Worm (Caenorhabditis elegans) whole organism, young adult: ENCODE results near the gene sql-1.

ENCODE experiments used
- B0261.1 ChIP-seq: sonication (generic microtip); optimal IDR thresholded peaks from 2 replicates; lab custom pipeline; 2016; ENCODE audit warnings: mild to moderate bottlenecking, missing genetic modification characterization, moderate library complexity, missing compliant biosample characterization
- B0336.3 ChIP-seq: fragments of 200-800 bp; sonication (Bioruptor generic); IDR thresholded peaks from 2 replicates; pipeline ENCODE4 v1.3.6; 2022; ENCODE audit warnings: missing genetic modification characterization, missing compliant biosample characterization
- C17E4.6 ChIP-seq: fragments of 200-800 bp; sonication (Bioruptor generic); IDR thresholded peaks from 2 replicates; pipeline ENCODE4 v1.3.6; 2022; ENCODE audit warnings: missing genetic modification reagents, missing genetic modification characterization, missing compliant biosample characterization
- F10E7.11 ChIP-seq: sonication (generic microtip); optimal IDR thresholded peaks from 2 replicates; lab custom pipeline; 2017; ENCODE audit warnings: mild to moderate bottlenecking, missing genetic modification characterization, moderate library complexity, missing compliant biosample characterization
- F23B12.7 ChIP-seq: sonication (generic microtip); optimal IDR thresholded peaks from 2 replicates; lab custom pipeline; 2017; ENCODE audit warnings: missing genetic modification characterization, mild to moderate bottlenecking, missing compliant biosample characterization, antibody characterized with exemption, moderate library complexity; ENCODE audit not compliant: insufficient read depth
- F39B2.1 ChIP-seq: fragments of 200-800 bp; sonication (Bioruptor generic); IDR thresholded peaks from 2 replicates; pipeline ENCODE4 v1.3.6; 2022; ENCODE audit warnings: missing genetic modification reagents, missing genetic modification characterization, missing compliant biosample characterization
- F52B5.7 ChIP-seq: sonication (generic microtip); optimal IDR thresholded peaks from 2 replicates; lab custom pipeline; 2016; ENCODE audit warnings: mild to moderate bottlenecking, missing genetic modification characterization, missing compliant biosample characterization
- F55B11.4 ChIP-seq: sonication (generic microtip); optimal IDR thresholded peaks from 2 replicates; lab custom pipeline; 2016; ENCODE audit warnings: missing compliant biosample characterization, missing genetic modification characterization, borderline replicate concordance; ENCODE audit not compliant: insufficient read depth
- F57A8.1 ChIP-seq: fragments of 200-800 bp; sonication (Bioruptor generic); optimal IDR thresholded peaks from 2 replicates; lab custom pipeline; 2018; ENCODE audit warnings: mild to moderate bottlenecking, missing genetic modification characterization, moderate library complexity, missing compliant biosample characterization
- F57C9.4 ChIP-seq: sonication (generic microtip); optimal IDR thresholded peaks from 2 replicates; lab custom pipeline; 2017; ENCODE audit warnings: mild to moderate bottlenecking, missing genetic modification characterization, missing compliant biosample characterization
- K11D2.4 ChIP-seq: fragments of 200-800 bp; sonication (Bioruptor generic); IDR thresholded peaks from 2 replicates; pipeline ENCODE4 v1.3.6; 2022; ENCODE audit warnings: missing genetic modification reagents, missing genetic modification characterization, missing compliant biosample characterization
- Y95B8A.8 ChIP-seq: fragments of 200-800 bp; sonication (Bioruptor generic); IDR thresholded peaks from 2 replicates; pipeline ENCODE4 v1.3.6; 2022; ENCODE audit warnings: missing genetic modification reagents, missing genetic modification characterization, missing compliant biosample characterization
- aptf-2 ChIP-seq: fragments of 200-800 bp; sonication (Bioruptor generic); conservative IDR thresholded peaks from 2 replicates; pipeline ENCODE4 v1.3.6; 2022; ENCODE audit warnings: missing genetic modification reagents, missing genetic modification characterization, missing compliant biosample characterization
- attf-3 ChIP-seq: fragments of 200-800 bp; sonication (Bioruptor generic); conservative IDR thresholded peaks from 2 replicates; pipeline ENCODE4 v1.3.6; 2022; ENCODE audit warnings: missing genetic modification reagents, missing genetic modification characterization, missing compliant biosample characterization
- attf-5 ChIP-seq: fragments of 200-800 bp; sonication (Bioruptor generic); optimal IDR thresholded peaks from 2 replicates; lab custom pipeline; 2018; ENCODE audit warnings: mild to moderate bottlenecking, missing genetic modification characterization, missing compliant biosample characterization
- attf-6 ChIP-seq: fragments of 200-800 bp; sonication (Bioruptor generic); IDR thresholded peaks from 2 replicates; pipeline ENCODE4 v1.3.6; 2022; ENCODE audit warnings: missing genetic modification reagents, missing genetic modification characterization, missing compliant biosample characterization
- ceh-27 ChIP-seq: fragments of 200-800 bp; sonication (Bioruptor generic); optimal IDR thresholded peaks from 2 replicates; lab custom pipeline; 2018; ENCODE audit warnings: mild to moderate bottlenecking, missing genetic modification characterization, moderate library complexity, missing compliant biosample characterization
- ceh-58 ChIP-seq: fragments of 200-800 bp; sonication (Bioruptor generic); IDR thresholded peaks from 2 replicates; pipeline ENCODE4 v1.3.6; 2022; ENCODE audit warnings: missing genetic modification characterization, missing compliant biosample characterization
- ceh-91 ChIP-seq: fragments of 200-800 bp; sonication (Bioruptor generic); IDR thresholded peaks from 2 replicates; pipeline ENCODE4 v1.3.6; 2022; ENCODE audit warnings: missing genetic modification reagents, missing genetic modification characterization, missing compliant biosample characterization
- chd-7 ChIP-seq: sonication (generic microtip); optimal IDR thresholded peaks from 2 replicates; lab custom pipeline; 2016; ENCODE audit warnings: mild to moderate bottlenecking, missing genetic modification characterization, moderate library complexity, missing compliant biosample characterization
- dpff-1 ChIP-seq: sonication (generic microtip); optimal IDR thresholded peaks from 2 replicates; lab custom pipeline; 2017; ENCODE audit warnings: mild to moderate bottlenecking, missing genetic modification characterization, missing compliant biosample characterization
- egl-44 ChIP-seq: fragments of 200-800 bp; sonication (Bioruptor generic); IDR thresholded peaks from 2 replicates; pipeline ENCODE4 v1.3.6; 2022; ENCODE audit warnings: missing genetic modification reagents, missing genetic modification characterization, missing compliant biosample characterization
- egrh-3 ChIP-seq: fragments of 200-800 bp; sonication (Bioruptor generic); IDR thresholded peaks from 2 replicates; pipeline ENCODE4 v1.3.6; 2022; ENCODE audit warnings: missing genetic modification reagents, missing genetic modification characterization, missing compliant biosample characterization
- fkh-3 ChIP-seq: sonication (generic microtip); optimal IDR thresholded peaks from 2 replicates; lab custom pipeline; 2016; ENCODE audit warnings: mild to moderate bottlenecking, missing genetic modification characterization, missing compliant biosample characterization
- him-1 ChIP-seq: sonication (generic microtip); optimal IDR thresholded peaks from 2 replicates; lab custom pipeline; 2016; ENCODE audit warnings: missing genotype, missing genetic modification reagents, missing genetic modification characterization, missing compliant biosample characterization
- hmg-1.2 ChIP-seq: fragments of 200-800 bp; sonication (Bioruptor generic); IDR thresholded peaks from 2 replicates; pipeline ENCODE4 v1.3.6; 2022; ENCODE audit warnings: missing genetic modification reagents, missing genetic modification characterization, missing compliant biosample characterization
- hmg-20 ChIP-seq: fragments of 200-800 bp; sonication (Bioruptor generic); IDR thresholded peaks from 2 replicates; pipeline ENCODE4 v1.3.6; 2022; ENCODE audit warnings: missing genetic modification reagents, missing genetic modification characterization, missing compliant biosample characterization
- let-526 ChIP-seq: fragments of 200-800 bp; sonication (Bioruptor generic); IDR thresholded peaks from 2 replicates; pipeline ENCODE4 v1.3.6; 2022; ENCODE audit warnings: missing genetic modification reagents, missing genetic modification characterization, missing compliant biosample characterization
- lin-54 ChIP-seq: fragments of 200-800 bp; sonication (Bioruptor generic); optimal IDR thresholded peaks from 2 replicates; lab custom pipeline; 2018; ENCODE audit warnings: mild to moderate bottlenecking, missing genetic modification characterization, missing compliant biosample characterization
- lsl-1 ChIP-seq: fragments of 200-800 bp; sonication (Bioruptor generic); optimal IDR thresholded peaks from 2 replicates; lab custom pipeline; 2018; ENCODE audit warnings: mild to moderate bottlenecking, missing genetic modification characterization, moderate library complexity, missing compliant biosample characterization
- lsy-27 ChIP-seq: sonication (generic microtip); optimal IDR thresholded peaks from 2 replicates; lab custom pipeline; 2017; ENCODE audit warnings: missing genetic modification characterization, mild to moderate bottlenecking, missing compliant biosample characterization, antibody characterized with exemption, missing genotype, borderline replicate concordance; ENCODE audit not compliant: insufficient read depth
- madf-6 ChIP-seq: fragments of 200-800 bp; sonication (Bioruptor generic); IDR thresholded peaks from 2 replicates; pipeline ENCODE4 v1.3.6; 2022; ENCODE audit warnings: missing genetic modification reagents, missing genetic modification characterization, missing compliant biosample characterization
- madf-8 ChIP-seq: fragments of 200-800 bp; sonication (Bioruptor generic); conservative IDR thresholded peaks from 2 replicates; pipeline ENCODE4 v1.3.6; 2022; ENCODE audit warnings: missing genetic modification reagents, missing genetic modification characterization, missing compliant biosample characterization
- mel-28 ChIP-seq: sonication (generic microtip); optimal IDR thresholded peaks from 2 replicates; lab custom pipeline; 2016; ENCODE audit warnings: borderline replicate concordance, mild to moderate bottlenecking, missing genetic modification characterization, missing compliant biosample characterization
- mxl-1 ChIP-seq: sonication (generic microtip); optimal IDR thresholded peaks from 2 replicates; lab custom pipeline; 2016; ENCODE audit warnings: missing genetic modification characterization, missing compliant biosample characterization
- nfya-2 ChIP-seq: fragments of 200-800 bp; sonication (Bioruptor generic); IDR thresholded peaks from 2 replicates; pipeline ENCODE4 v1.3.6; 2022; ENCODE audit warnings: missing genetic modification reagents, missing genetic modification characterization, missing compliant biosample characterization
- nhr-120 ChIP-seq: fragments of 200-800 bp; sonication (Bioruptor generic); IDR thresholded peaks from 2 replicates; pipeline ENCODE4 v1.3.6; 2022; ENCODE audit warnings: missing genetic modification characterization, missing compliant biosample characterization
- nhr-179 ChIP-seq: sonication (generic microtip); optimal IDR thresholded peaks from 2 replicates; lab custom pipeline; 2016; ENCODE audit warnings: mild to moderate bottlenecking, missing genetic modification characterization, missing compliant biosample characterization
- nhr-80 ChIP-seq: sonication (generic microtip); optimal IDR thresholded peaks from 2 replicates; lab custom pipeline; 2016; ENCODE audit warnings: missing genetic modification characterization, missing compliant biosample characterization
- nhr-90 ChIP-seq: sonication (generic microtip); optimal IDR thresholded peaks from 2 replicates; lab custom pipeline; 2016; ENCODE audit warnings: missing genotype, mild to moderate bottlenecking, missing genetic modification characterization, missing compliant biosample characterization
- rpc-1 ChIP-seq, 2 experiments: fragments of 150-350 bp in 1 of 2; sonication (generic microtip) in 1 of 2; optimal IDR thresholded peaks; 2 replicates each; lab custom pipeline; 2014 to 2018; ENCODE audit warnings: missing biosample characterization in 1 of 2, missing genetic modification characterization in 1 of 2, missing genetic modification reagents in 1 of 2, missing genotype in 1 of 2
- snpc-1.3 ChIP-seq: sonication (generic microtip); optimal IDR thresholded peaks from 2 replicates; lab custom pipeline; 2017; ENCODE audit warnings: missing genetic modification characterization, mild to moderate bottlenecking, missing compliant biosample characterization, antibody characterized with exemption, moderate library complexity, missing genotype, missing genetic modification reagents; ENCODE audit not compliant: insufficient read depth
- snpc-3.4 ChIP-seq: sonication (generic microtip); optimal IDR thresholded peaks from 2 replicates; lab custom pipeline; 2017; ENCODE audit warnings: missing genetic modification characterization, mild to moderate bottlenecking, missing compliant biosample characterization, antibody characterized with exemption, moderate library complexity, missing genotype, missing genetic modification reagents
- somi-1 ChIP-seq: fragments of 200-800 bp; sonication (Bioruptor generic); optimal IDR thresholded peaks from 2 replicates; lab custom pipeline; 2018; ENCODE audit warnings: mild to moderate bottlenecking, missing genetic modification characterization, missing compliant biosample characterization
- sptf-2 ChIP-seq: fragments of 200-800 bp; sonication (Bioruptor generic); optimal IDR thresholded peaks from 2 replicates; lab custom pipeline; 2018; ENCODE audit warnings: mild to moderate bottlenecking, missing genetic modification characterization, missing compliant biosample characterization
- tbp1 ChIP-seq: fragments of 200-800 bp; sonication (Bioruptor generic); optimal IDR thresholded peaks from 2 replicates; lab custom pipeline; 2018; ENCODE audit warnings: mild to moderate bottlenecking, missing genetic modification characterization, missing compliant biosample characterization
- ztf-22 ChIP-seq: fragments of 200-800 bp; sonication (Bioruptor generic); optimal IDR thresholded peaks from 2 replicates; lab custom pipeline; 2018; ENCODE audit warnings: mild to moderate bottlenecking, missing genetic modification characterization, moderate library complexity, missing compliant biosample characterization
- ztf-3 ChIP-seq: fragments of 200-800 bp; sonication (Bioruptor generic); optimal IDR thresholded peaks from 2 replicates; lab custom pipeline; 2018; ENCODE audit warnings: mild to moderate bottlenecking, missing genetic modification characterization, missing compliant biosample characterization

The sql-1 gene

DNA sequence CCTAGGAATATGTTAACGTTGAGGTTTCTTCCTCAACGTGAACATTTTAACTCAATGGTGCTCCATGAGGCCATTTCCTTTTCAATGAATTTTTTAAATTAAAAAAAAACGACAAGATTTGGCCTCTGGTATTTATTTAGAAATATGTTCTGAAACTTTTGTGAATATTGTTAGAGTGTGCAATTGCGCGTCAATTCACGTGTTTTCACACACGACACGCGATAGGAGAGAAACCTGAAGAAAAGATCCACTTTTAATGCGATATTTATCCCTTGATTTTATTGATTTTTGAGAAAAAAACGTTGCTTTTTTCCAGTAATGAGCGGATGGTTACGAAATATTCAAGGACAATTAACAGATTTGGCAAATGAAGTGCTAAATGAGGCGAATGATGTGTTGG, at the start of gene sql-1:
sql-1 (plus strand) TSS at position 313 of the 400 bp plus-strand sequence.
- no peak for TF ChIP-seq nhr-179 (tag; lab: Kevin White, UChicago)
- TF ChIP-seq nhr-120 (GFP tag; lab: Robert Waterston, UW), result no peak
- TF ChIP-seq snpc-1.3 (tag; lab: Kevin White, UChicago), result peak; percentile 60
- no peak for TF ChIP-seq attf-5
- no peak for TF ChIP-seq hmg-20 (GFP tag; lab: Robert Waterston, UW)
- TF ChIP-seq madf-8, result no peak
- TF ChIP-seq tbp1 (GFP tag; lab: Kevin White, UChicago), result peak; percentile 35
- TF ChIP-seq aptf-2 (GFP tag; lab: Robert Waterston, UW), result no peak
- no peak for TF ChIP-seq egl-44 (GFP tag; lab: Robert Waterston, UW)
- TF ChIP-seq F39B2.1 (GFP tag; lab: Robert Waterston, UW), result no peak
- no peak for TF ChIP-seq F23B12.7 (tag; lab: Kevin White, UChicago)
- no peak for TF ChIP-seq somi-1 (GFP tag; lab: Kevin White, UChicago)
- no peak for TF ChIP-seq F57A8.1 (GFP tag; lab: Kevin White, UChicago)
- TF ChIP-seq nfya-2 (GFP tag; lab: Robert Waterston, UW), result peak; percentile 77; the same call in 1 of the 2 replicates
- no peak for TF ChIP-seq ztf-3
- no peak for TF ChIP-seq nhr-90
- no peak for TF ChIP-seq ztf-22 (GFP tag; lab: Kevin White, UChicago)
- no peak for TF ChIP-seq him-1 (tag; lab: Kevin White, UChicago)
- no peak for TF ChIP-seq Y95B8A.8 (GFP tag; lab: Robert Waterston, UW)
- TF ChIP-seq hmg-1.2 (GFP tag; lab: Robert Waterston, UW), result peak; percentile 32; the same call in 1 of the 2 replicates
- peak; percentile 53 for TF ChIP-seq lin-54
- TF ChIP-seq attf-3 (GFP tag; lab: Robert Waterston, UW), result no peak
- no peak for TF ChIP-seq rpc-1 (optimal IDR thresholded peaks at IDR 0.05; lab: Kevin White, UChicago)
- TF ChIP-seq rpc-1 (tag; optimal IDR thresholded peaks at IDR 0.05; lab: Kevin White, UChicago), result no peak
- peak; percentile 73 for TF ChIP-seq F52B5.7 (tag; lab: Kevin White, UChicago)
- TF ChIP-seq ceh-58, result no peak
- no peak for TF ChIP-seq attf-6
- no peak for TF ChIP-seq let-526 (GFP tag; lab: Robert Waterston, UW)
- TF ChIP-seq snpc-3.4 (tag; lab: Kevin White, UChicago), result peak; percentile 70
- TF ChIP-seq chd-7 (tag; lab: Kevin White, UChicago), result no peak
- TF ChIP-seq fkh-3 (tag; lab: Kevin White, UChicago), result peak; percentile 74
- peak; percentile 28; the same call in 1 of the 2 replicates for TF ChIP-seq B0336.3
- no peak for TF ChIP-seq B0261.1 (tag; lab: Kevin White, UChicago)
- peak; percentile 50 for TF ChIP-seq dpff-1 (tag; lab: Kevin White, UChicago)
- no peak for TF ChIP-seq F55B11.4 (tag; lab: Kevin White, UChicago)
- TF ChIP-seq ceh-91 (GFP tag; lab: Robert Waterston, UW), result no peak
- TF ChIP-seq F57C9.4 (tag; lab: Kevin White, UChicago), result no peak
- no peak for TF ChIP-seq egrh-3 (GFP tag; lab: Robert Waterston, UW)
- no peak for TF ChIP-seq sptf-2 (GFP tag; lab: Kevin White, UChicago)
- TF ChIP-seq mel-28 (tag; lab: Kevin White, UChicago), result no peak
- TF ChIP-seq K11D2.4 (GFP tag; lab: Robert Waterston, UW), result no peak
- TF ChIP-seq ceh-27 (GFP tag; lab: Kevin White, UChicago), result no peak
- peak; percentile 14 for TF ChIP-seq F10E7.11 (tag; lab: Kevin White, UChicago)
- TF ChIP-seq lsy-27 (tag; lab: Kevin White, UChicago), result no peak
- peak; percentile 32 for TF ChIP-seq lsl-1
- no peak for TF ChIP-seq nhr-80 (tag; lab: Kevin White, UChicago)
- peak; percentile 28 for TF ChIP-seq mxl-1 (tag; lab: Kevin White, UChicago)
- TF ChIP-seq C17E4.6, result peak; percentile 80; the same call in 1 of the 2 replicates
- TF ChIP-seq madf-6 (GFP tag; lab: Robert Waterston, UW), result peak; percentile 65; the same call in 1 of the 2 replicates
